Worm (Caenorhabditis elegans) whole organism, L3 larva: ENCODE data around the gene kbp-4.

ENCODE experiments used
- R02D3.7 ChIP-seq: fragments of 150-350 bp; optimal IDR thresholded peaks from 2 replicates; lab custom pipeline; 2014; ENCODE audit warnings: missing biosample characterization, missing genetic modification characterization
- ZK546.5 ChIP-seq: sonication (generic microtip); optimal IDR thresholded peaks from 2 replicates; lab custom pipeline; 2017; ENCODE audit warnings: missing biosample characterization, missing genetic modification characterization
- aly-2 ChIP-seq: fragments of 150-350 bp; optimal IDR thresholded peaks from 2 replicates; lab custom pipeline; 2014; ENCODE audit warnings: missing biosample characterization, missing genetic modification characterization
- ama-1 ChIP-seq: fragments of 150-350 bp; optimal IDR thresholded peaks from 2 replicates; lab custom pipeline; 2018
- ceh-16 ChIP-seq: sonication (generic microtip); optimal IDR thresholded peaks from 2 replicates; lab custom pipeline; 2017; ENCODE audit warnings: missing biosample characterization, missing genetic modification characterization
- ceh-28 ChIP-seq: fragments of 150-350 bp; optimal IDR thresholded peaks from 2 replicates; lab custom pipeline; 2014; ENCODE audit warnings: missing biosample characterization, missing genetic modification reagents, missing genetic modification characterization
- ceh-82 ChIP-seq: fragments of 150-350 bp; optimal IDR thresholded peaks from 2 replicates; lab custom pipeline; 2014; ENCODE audit warnings: missing biosample characterization, missing genetic modification characterization
- ceh-9 ChIP-seq: sonication (generic microtip); optimal IDR thresholded peaks from 2 replicates; lab custom pipeline; 2018; ENCODE audit warnings: missing biosample characterization, missing genetic modification characterization
- daf-12 ChIP-seq: fragments of 150-350 bp; optimal IDR thresholded peaks from 2 replicates; lab custom pipeline; 2014; ENCODE audit warnings: missing biosample characterization, missing genetic modification reagents, missing genetic modification characterization
- egl-27 ChIP-seq: sonication (generic microtip); optimal IDR thresholded peaks from 4 replicates; lab custom pipeline; 2017; ENCODE audit warnings: missing biosample characterization, missing genetic modification reagents, missing genetic modification characterization
- egl-5 ChIP-seq: fragments of 150-350 bp; optimal IDR thresholded peaks from 2 replicates; lab custom pipeline; 2017; ENCODE audit warnings: missing biosample characterization, missing genetic modification reagents, missing genetic modification characterization, inconsistent platforms
- elt-1 ChIP-seq: fragments of 150-350 bp; optimal IDR thresholded peaks from 2 replicates; lab custom pipeline; 2014; ENCODE audit warnings: missing biosample characterization, missing genetic modification characterization
- eor-1 ChIP-seq, 2 experiments: fragments of 150-350 bp; optimal IDR thresholded peaks; 2 replicates each; lab custom pipeline; 2014 to 2018; ENCODE audit warnings: missing biosample characterization in 2 of 2, missing genetic modification characterization in 2 of 2
- fkh-10 ChIP-seq: sonication (generic microtip); optimal IDR thresholded peaks from 2 replicates; lab custom pipeline; 2017; ENCODE audit warnings: missing biosample characterization, missing genetic modification reagents, missing genetic modification characterization
- fos-1 ChIP-seq: fragments of 150-350 bp; optimal IDR thresholded peaks from 2 replicates; lab custom pipeline; 2014; ENCODE audit warnings: missing biosample characterization, missing genetic modification characterization
- hmg-11 ChIP-seq: sonication (generic microtip); optimal IDR thresholded peaks from 2 replicates; lab custom pipeline; 2016; ENCODE audit warnings: missing genetic modification characterization, missing compliant biosample characterization
- jun-1 ChIP-seq: fragments of 150-350 bp; optimal IDR thresholded peaks from 2 replicates; lab custom pipeline; 2014; ENCODE audit warnings: missing biosample characterization, missing genetic modification reagents, missing genetic modification characterization
- lin-15B ChIP-seq: fragments of 150-350 bp; optimal IDR thresholded peaks from 2 replicates; lab custom pipeline; 2014; ENCODE audit warnings: missing biosample characterization, missing genetic modification characterization
- lsy-12 ChIP-seq: sonication (generic microtip); optimal IDR thresholded peaks from 2 replicates; lab custom pipeline; 2016; ENCODE audit warnings: mild to moderate bottlenecking, missing genetic modification characterization, missing compliant biosample characterization
- mdl-1 ChIP-seq: fragments of 150-350 bp; optimal IDR thresholded peaks from 2 replicates; lab custom pipeline; 2014; ENCODE audit warnings: missing biosample characterization, missing genetic modification characterization
- mml-1 ChIP-seq: fragments of 150-350 bp; sonication (generic microtip); optimal IDR thresholded peaks from 3 replicates; lab custom pipeline; 2014; ENCODE audit warnings: missing biosample characterization, missing genetic modification characterization
- nfya-1 ChIP-seq: sonication (generic microtip); optimal IDR thresholded peaks from 2 replicates; lab custom pipeline; 2017; ENCODE audit warnings: missing genetic modification characterization, mild to moderate bottlenecking, missing compliant biosample characterization, antibody characterized with exemption, moderate library complexity; ENCODE audit not compliant: insufficient read depth
- nhr-12 ChIP-seq: fragments of 150-350 bp; optimal IDR thresholded peaks from 2 replicates; lab custom pipeline; 2014; ENCODE audit warnings: missing biosample characterization, missing genetic modification characterization
- nhr-23 ChIP-seq: fragments of 150-350 bp; optimal IDR thresholded peaks from 2 replicates; lab custom pipeline; 2014; ENCODE audit warnings: missing biosample characterization, missing genetic modification reagents, missing genetic modification characterization
- nhr-237 ChIP-seq: fragments of 150-350 bp; optimal IDR thresholded peaks from 2 replicates; lab custom pipeline; 2014; ENCODE audit warnings: missing biosample characterization, missing genetic modification characterization
- nhr-25 ChIP-seq: sonication (generic microtip); optimal IDR thresholded peaks from 2 replicates; lab custom pipeline; 2017; ENCODE audit warnings: missing biosample characterization, missing genetic modification characterization
- nhr-43 ChIP-seq: sonication (generic microtip); optimal IDR thresholded peaks from 2 replicates; lab custom pipeline; 2016; ENCODE audit warnings: mild to moderate bottlenecking, missing genetic modification characterization, missing compliant biosample characterization; ENCODE audit not compliant: poor library complexity, severe bottlenecking
- nhr-67 ChIP-seq: fragments of 150-350 bp; optimal IDR thresholded peaks from 2 replicates; lab custom pipeline; 2014; ENCODE audit warnings: missing biosample characterization, missing genetic modification characterization
- nhr-76 ChIP-seq: fragments of 150-350 bp; sonication (generic microtip); optimal IDR thresholded peaks from 5 replicates; lab custom pipeline; 2014; ENCODE audit warnings: missing biosample characterization, missing genetic modification characterization
- pha-4 ChIP-seq: fragments of 150-350 bp; optimal IDR thresholded peaks from 2 replicates; lab custom pipeline; 2014; ENCODE audit warnings: missing biosample characterization, missing genetic modification reagents, missing genetic modification characterization
- pqm-1 ChIP-seq: fragments of 150-350 bp; optimal IDR thresholded peaks from 2 replicates; lab custom pipeline; 2017; ENCODE audit warnings: missing biosample characterization, missing genetic modification characterization, inconsistent platforms
- sea-2 ChIP-seq: fragments of 150-350 bp; sonication (generic microtip); optimal IDR thresholded peaks from 4 replicates; lab custom pipeline; 2014; ENCODE audit warnings: missing biosample characterization, missing genetic modification reagents, missing genetic modification characterization
- skn-1 ChIP-seq: fragments of 150-350 bp; optimal IDR thresholded peaks from 2 replicates; lab custom pipeline; 2014; ENCODE audit warnings: missing biosample characterization, missing genetic modification characterization
- snpc-4 ChIP-seq: fragments of 150-350 bp; optimal IDR thresholded peaks from 2 replicates; lab custom pipeline; 2014; ENCODE audit warnings: missing biosample characterization, missing genetic modification characterization
- unc-62 ChIP-seq: fragments of 150-350 bp; sonication (generic microtip); optimal IDR thresholded peaks from 4 replicates; lab custom pipeline; 2014; ENCODE audit warnings: missing biosample characterization, missing genetic modification reagents, missing genetic modification characterization
- zag-1 ChIP-seq: fragments of 150-350 bp; optimal IDR thresholded peaks from 2 replicates; lab custom pipeline; 2014; ENCODE audit warnings: missing biosample characterization, missing genetic modification characterization
- ztf-11 ChIP-seq: fragments of 150-350 bp; optimal IDR thresholded peaks from 2 replicates; lab custom pipeline; 2014; ENCODE audit warnings: missing biosample characterization, missing genetic modification characterization
- ztf-4 ChIP-seq: fragments of 150-350 bp; optimal IDR thresholded peaks from 2 replicates; lab custom pipeline; 2014; ENCODE audit warnings: missing biosample characterization, missing genetic modification characterization

The kbp-4 gene

ce11 chrIII:1051877-1052276 lies 28.8 kb upstream of the kbp-4 start:
- TF ChIP-seq nhr-43 (tag; lab: Kevin White, UChicago) (no peak), fkh-10 (GFP tag; lab: Kevin White, UChicago) (no peak), daf-12 (tag; lab: Kevin White, UChicago) (no peak), jun-1 (tag; lab: Kevin White, UChicago) (no peak), R02D3.7 (tag; lab: Kevin White, UChicago) (no peak), aly-2 (tag; lab: Kevin White, UChicago) (no peak), zag-1 (tag; lab: Kevin White, UChicago) (no peak), ceh-16 (no peak), ztf-4 (tag; lab: Kevin White, UChicago) (no peak), unc-62 (GFP tag; lab: Kevin White, UChicago) (no peak), ztf-11 (no peak), ceh-28 (tag; lab: Kevin White, UChicago) (no peak), ama-1 (no peak), fos-1 (no peak), nhr-12 (tag; lab: Kevin White, UChicago) (no peak), pha-4 (tag; lab: Kevin White, UChicago) (no peak)
- TF ChIP-seq, all 47 proteins: peak for 0

ce11 chrIII:1052291-1052690 lies 28.4 kb upstream of the kbp-4 start:
- TF ChIP-seq eor-1 (tag; optimal IDR thresholded peaks at IDR 0.05; lab: Kevin White, UChicago) (no peak), fos-1 (no peak), pha-4 (tag; lab: Kevin White, UChicago) (no peak), elt-1 (tag; lab: Kevin White, UChicago) (no peak), snpc-4 (tag; lab: Kevin White, UChicago) (no peak), mml-1 (no peak), nhr-23 (no peak), ceh-28 (tag; lab: Kevin White, UChicago) (no peak), nhr-43 (tag; lab: Kevin White, UChicago) (no peak), nhr-237 (tag; lab: Kevin White, UChicago) (no peak), R02D3.7 (tag; lab: Kevin White, UChicago) (no peak), skn-1 (tag; lab: Kevin White, UChicago) (no peak), egl-5 (tag; lab: Kevin White, UChicago) (no peak)

DNA sequence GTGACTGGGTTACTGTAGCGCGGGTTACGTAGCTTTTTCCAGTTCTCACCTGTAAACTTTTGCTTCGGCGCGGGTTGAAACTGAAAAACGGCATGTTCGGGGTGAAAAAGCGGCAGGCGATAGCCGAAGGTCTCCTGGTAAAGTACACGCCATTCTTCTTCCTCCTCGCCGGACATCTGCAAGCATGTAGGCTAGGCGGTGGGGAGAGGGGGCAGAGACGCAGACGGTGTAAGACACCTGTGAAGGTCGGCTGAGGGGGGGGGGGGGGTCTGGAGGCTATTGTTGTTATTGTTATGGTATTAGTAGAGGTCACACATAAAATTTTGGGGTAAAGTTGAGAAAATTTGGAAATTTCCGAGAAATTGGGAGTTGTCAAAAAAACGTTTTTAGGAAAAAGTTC lies 27.6 kb upstream of the kbp-4 start, which contains the start of gene fbxo-11.2:
Gene fbxo-11.2 (minus strand): TSS at position 176 of the 400 bp plus-strand sequence.
- TF ChIP-seq aly-2 (tag; lab: Kevin White, UChicago) (no peak), ZK546.5 (tag; lab: Kevin White, UChicago) (no peak), lsy-12 (tag; lab: Kevin White, UChicago) (no peak), nhr-25 (tag; lab: Kevin White, UChicago) (peak; percentile 67), lin-15B (no peak), ztf-11 (no peak), nfya-1 (tag; lab: Kevin White, UChicago) (no peak), nhr-237 (tag; lab: Kevin White, UChicago) (no peak), R02D3.7 (tag; lab: Kevin White, UChicago) (no peak), nhr-76 (tag; lab: Kevin White, UChicago) (no peak), egl-27 (tag; lab: Kevin White, UChicago) (no peak), ceh-9 (tag; lab: Kevin White, UChicago) (no peak), ceh-16 (no peak), ceh-82 (tag; lab: Kevin White, UChicago) (no peak), mml-1 (no peak), skn-1 (tag; lab: Kevin White, UChicago) (no peak), pqm-1 (tag; lab: Kevin White, UChicago) (no peak), ceh-28 (tag; lab: Kevin White, UChicago) (no peak), mdl-1 (tag; lab: Kevin White, UChicago) (no peak), hmg-11 (peak; percentile 49), unc-62 (GFP tag; lab: Kevin White, UChicago) (no peak), ztf-4 (tag; lab: Kevin White, UChicago) (no peak), sea-2 (GFP tag; lab: Kevin White, UChicago) (no peak), nhr-23 (peak; percentile 6), nhr-67 (tag; lab: Kevin White, UChicago) (no peak), snpc-4 (tag; lab: Kevin White, UChicago) (no peak)
